Fruit fly (Drosophila melanogaster) whole organism: ENCODE data around the gene Nepl12.

ENCODE experiments used
- CG8478 ChIP-seq: fragments of >200 bp; optimal IDR thresholded peaks from 2 replicates; lab custom pipeline; 2018; ENCODE audit warnings: inconsistent platforms
- Dll ChIP-seq: fragments of >200 bp; optimal IDR thresholded peaks from 2 replicates; lab custom pipeline; 2017
- EcR ChIP-seq, 2 experiments: fragments of >200 bp; optimal IDR thresholded peaks; 2 replicates each; lab custom pipeline; 2017; ENCODE audit warnings: missing biosample characterization in 2 of 2, missing genetic modification characterization in 2 of 2, missing genetic modification reagents in 2 of 2
- pan ChIP-seq: fragments of >200 bp; optimal IDR thresholded peaks from 2 replicates; lab custom pipeline; 2017
- psq ChIP-seq: fragments of >200 bp; optimal IDR thresholded peaks from 2 replicates; lab custom pipeline; 2017
- usp ChIP-seq: fragments of >200 bp; optimal IDR thresholded peaks from 2 replicates; lab custom pipeline; 2017; ENCODE audit warnings: missing biosample characterization, missing genetic modification characterization, mixed read lengths

DNA sequence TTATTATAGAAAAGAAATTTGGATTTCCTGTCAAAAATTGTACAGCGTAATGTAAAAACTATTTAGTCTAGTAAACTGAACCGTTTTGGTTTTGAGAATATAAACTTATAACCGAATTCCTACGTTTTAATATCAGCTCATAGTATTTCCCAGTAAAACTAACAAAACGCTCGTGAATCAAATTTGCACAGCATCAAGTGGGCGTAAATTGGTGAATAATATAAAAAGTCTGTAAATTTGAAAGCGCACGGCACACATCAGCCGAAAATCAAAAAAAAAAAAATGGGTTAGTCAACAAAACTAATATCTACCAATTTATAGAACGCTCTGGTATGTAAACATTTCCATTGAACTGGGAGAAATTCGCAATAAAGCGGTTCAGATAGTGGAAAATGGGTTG, 37.4 kb upstream of the Nepl12 start, which contains the start of gene Dh44:
- no peak for TF ChIP-seq CG8478
- no peak for TF ChIP-seq psq (lab: Kevin White, UChicago)
- no peak for TF ChIP-seq Dll
- TF ChIP-seq usp (GFP tag; lab: Kevin White, UChicago) = no peak
- TF ChIP-seq pan = no peak
- TF ChIP-seq EcR (GFP tag; optimal IDR thresholded peaks at IDR 0.05; lab: Kevin White, UChicago) = no peak
